Worm (Caenorhabditis elegans): ENCODE data around the gene znf-598.

The znf-598 gene

ce11 chrII:7042090-7042489, 16.5 kb downstream of the znf-598 start:
- TF ChIP-seq scrt-1 (GFP tag; IDR thresholded peaks at IDR 0.05) (0 out of 2 replicates have a peak, but pooled peaks have one; percentile 45), flt-1 (GFP tag; IDR thresholded peaks at IDR 0.05) (peak; percentile 39), pes-1 (GFP tag; IDR thresholded peaks at IDR 0.05) (peak; percentile 82), sea-1 (GFP tag; conservative IDR thresholded peaks at IDR 0.05) (0 out of 2 replicates have a peak, but pooled peaks have one; percentile 27)

DNA sequence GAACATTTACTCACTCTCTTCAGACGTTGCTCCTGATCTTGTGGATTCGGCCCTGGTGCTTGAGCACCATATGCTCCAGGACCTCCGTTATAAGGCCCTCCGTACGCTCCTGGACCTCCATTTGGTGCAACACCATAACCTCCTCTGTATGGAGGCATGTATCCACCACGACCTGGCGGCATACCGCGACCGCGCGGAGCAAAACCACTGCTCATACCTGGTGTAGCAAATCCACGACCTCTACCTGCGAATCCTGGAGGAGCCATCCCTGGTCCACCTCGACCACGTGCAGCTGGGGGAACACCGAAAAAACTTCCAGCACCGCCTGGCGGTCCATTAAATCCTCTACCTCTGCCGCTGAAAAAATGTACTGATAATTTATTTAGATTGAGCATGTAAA, 23.9 kb downstream of the znf-598 start:
- no peak for TF ChIP-seq pes-1 (GFP tag; IDR thresholded peaks at IDR 0.05)
- no peak for TF ChIP-seq B0310.2 (tag; optimal IDR thresholded peaks at IDR 0.05)
- TF ChIP-seq ets-7 (tag; optimal IDR thresholded peaks at IDR 0.05) = no peak
- TF ChIP-seq aly-1 (tag; optimal IDR thresholded peaks at IDR 0.05) = no peak
- TF ChIP-seq sea-1 (GFP tag; conservative IDR thresholded peaks at IDR 0.05) = no peak
- no peak for TF ChIP-seq ceh-36 (tag; optimal IDR thresholded peaks at IDR 0.05)
- TF ChIP-seq tbx-37 (GFP tag; conservative IDR thresholded peaks at IDR 0.05) = no peak
- no peak for TF ChIP-seq hmg-4 (GFP tag; optimal IDR thresholded peaks at IDR 0.05)
- TF ChIP-seq F13C5.2 (tag; optimal IDR thresholded peaks at IDR 0.05) = no peak
- no peak for TF ChIP-seq tbx-11 (GFP tag; IDR thresholded peaks at IDR 0.05)
- no peak for TF ChIP-seq scrt-1 (GFP tag; IDR thresholded peaks at IDR 0.05)
- TF ChIP-seq ceh-13 (GFP tag; optimal IDR thresholded peaks at IDR 0.05) = no peak
- TF ChIP-seq hnd-1 (tag; optimal IDR thresholded peaks at IDR 0.05) = no peak
- no peak for TF ChIP-seq tra-4 (tag; optimal IDR thresholded peaks at IDR 0.05)
- TF ChIP-seq flt-1 (GFP tag; IDR thresholded peaks at IDR 0.05) = no peak
- TF ChIP-seq hmbx-1 (tag; optimal IDR thresholded peaks at IDR 0.05) = no peak

- no peak for TF ChIP-seq tra-4 (tag; optimal IDR thresholded peaks at IDR 0.05)
- TF ChIP-seq hnd-1 (tag; optimal IDR thresholded peaks at IDR 0.05) = no peak
- TF ChIP-seq hmbx-1 (tag; optimal IDR thresholded peaks at IDR 0.05) = no peak
- TF ChIP-seq F13C5.2 (tag; optimal IDR thresholded peaks at IDR 0.05) = peak; percentile 23
Observed at ce11 chrII:7050021-7050722, 24.6 kb downstream of the znf-598 start, which contains the start of the genes tcer-1 and ZK1127.5. Gene tcer-1, minus strand, starts transcription at chrII:7050071. Gene ZK1127.5, plus strand, starts transcription at chrII:7050672.

DNA sequence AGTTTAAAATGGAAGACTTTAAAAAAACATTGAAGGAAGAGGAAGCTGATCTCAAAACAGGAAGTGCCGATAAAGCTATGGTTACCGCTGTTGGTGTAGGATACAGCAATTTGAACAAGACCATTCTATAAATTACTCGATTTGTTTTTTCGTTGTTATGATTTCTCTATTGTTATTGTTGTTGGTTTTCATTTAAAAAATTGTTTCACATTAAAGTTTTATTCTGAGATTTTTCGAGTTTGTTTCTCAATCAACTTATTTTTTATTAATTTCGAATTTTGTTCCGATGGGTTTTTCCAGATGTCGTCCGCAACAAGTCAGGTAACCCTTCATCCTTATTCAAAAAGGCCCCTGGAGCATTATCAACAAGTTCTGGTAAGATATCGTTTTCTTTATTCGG, 26.2 kb downstream of the znf-598 start, which contains the start of gene ZK1127.12:
TSS of gene ZK1127.12 (plus strand) at position 301 of the 400 bp plus-strand sequence.
- TF ChIP-seq ceh-13 (GFP tag; optimal IDR thresholded peaks at IDR 0.05) = no peak
- no peak for TF ChIP-seq ama-1 (optimal IDR thresholded peaks at IDR 0.05)
- TF ChIP-seq F13C5.2 (tag; optimal IDR thresholded peaks at IDR 0.05) = no peak
- no peak for TF ChIP-seq sea-1 (GFP tag; conservative IDR thresholded peaks at IDR 0.05)
- TF ChIP-seq tra-4 (tag; optimal IDR thresholded peaks at IDR 0.05) = no peak
- no peak for TF ChIP-seq B0310.2 (tag; optimal IDR thresholded peaks at IDR 0.05)
- no peak for TF ChIP-seq flt-1 (GFP tag; IDR thresholded peaks at IDR 0.05)
- TF ChIP-seq ets-7 (tag; optimal IDR thresholded peaks at IDR 0.05) = no peak
- TF ChIP-seq tbx-11 (GFP tag; IDR thresholded peaks at IDR 0.05) = no peak
- TF ChIP-seq ceh-36 (tag; optimal IDR thresholded peaks at IDR 0.05) = no peak
- TF ChIP-seq pes-1 (GFP tag; IDR thresholded peaks at IDR 0.05) = no peak
- no peak for TF ChIP-seq aly-1 (tag; optimal IDR thresholded peaks at IDR 0.05)
- no peak for TF ChIP-seq hnd-1 (tag; optimal IDR thresholded peaks at IDR 0.05)
- no peak for TF ChIP-seq tbx-37 (GFP tag; conservative IDR thresholded peaks at IDR 0.05)
- no peak for TF ChIP-seq hmbx-1 (tag; optimal IDR thresholded peaks at IDR 0.05)

- TF ChIP-seq tbx-11 (GFP tag; IDR thresholded peaks at IDR 0.05) = no peak
- no peak for TF ChIP-seq flt-1 (GFP tag; IDR thresholded peaks at IDR 0.05)
- no peak for TF ChIP-seq ceh-36 (tag; optimal IDR thresholded peaks at IDR 0.05)
- no peak for TF ChIP-seq F13C5.2 (tag; optimal IDR thresholded peaks at IDR 0.05)
- no peak for TF ChIP-seq tbx-37 (GFP tag; conservative IDR thresholded peaks at IDR 0.05)
- TF ChIP-seq hnd-1 (tag; optimal IDR thresholded peaks at IDR 0.05) = no peak
- TF ChIP-seq aly-1 (tag; optimal IDR thresholded peaks at IDR 0.05) = no peak
- no peak for TF ChIP-seq ceh-13 (GFP tag; optimal IDR thresholded peaks at IDR 0.05)
- TF ChIP-seq ama-1 (optimal IDR thresholded peaks at IDR 0.05) = no peak
- TF ChIP-seq ets-7 (tag; optimal IDR thresholded peaks at IDR 0.05) = no peak
- TF ChIP-seq scrt-1 (GFP tag; IDR thresholded peaks at IDR 0.05) = no peak
- TF ChIP-seq hmg-4 (GFP tag; optimal IDR thresholded peaks at IDR 0.05) = no peak
- no peak for TF ChIP-seq tra-4 (tag; optimal IDR thresholded peaks at IDR 0.05)
Observed at ce11 chrII:7053001-7053400, 27.4 kb downstream of the znf-598 start, which contains the start of gene ZK1127.13. Gene ZK1127.13, plus strand, starts transcription at chrII:7053301.

- TF ChIP-seq tbx-11 (GFP tag; IDR thresholded peaks at IDR 0.05) = no peak
- no peak for TF ChIP-seq ama-1 (optimal IDR thresholded peaks at IDR 0.05)
- no peak for TF ChIP-seq pes-1 (GFP tag; IDR thresholded peaks at IDR 0.05)
- TF ChIP-seq flt-1 (GFP tag; IDR thresholded peaks at IDR 0.05) = no peak
- no peak for TF ChIP-seq ets-7 (tag; optimal IDR thresholded peaks at IDR 0.05)
- no peak for TF ChIP-seq hmg-4 (GFP tag; optimal IDR thresholded peaks at IDR 0.05)
- no peak for TF ChIP-seq scrt-1 (GFP tag; IDR thresholded peaks at IDR 0.05)
- TF ChIP-seq hmbx-1 (tag; optimal IDR thresholded peaks at IDR 0.05) = no peak
Observed at ce11 chrII:7053649-7054048, 28.0 kb downstream of the znf-598 start, which contains the start of gene ZK1127.4. Gene ZK1127.4, plus strand, starts transcription at chrII:7053949.

DNA sequence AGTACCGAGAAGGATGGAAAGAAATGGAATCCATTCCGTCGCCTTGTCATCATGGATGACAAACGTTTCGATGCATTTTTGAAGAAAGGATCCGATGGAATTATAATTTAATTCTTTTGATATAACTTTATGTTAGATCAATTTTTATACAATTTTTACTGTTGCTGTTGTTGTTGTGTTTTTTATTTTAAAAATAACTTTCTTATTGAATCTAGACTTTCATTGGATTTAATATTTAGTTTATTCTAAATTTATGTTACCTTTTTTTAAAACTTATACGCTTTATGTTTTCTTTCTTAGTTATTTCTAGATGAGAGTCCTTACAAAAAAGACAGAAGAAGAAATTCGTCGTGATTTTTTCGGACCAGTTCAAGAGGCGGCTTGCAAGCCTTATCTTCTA, 29.4 kb downstream of the znf-598 start, which contains the start of gene ZK1127.3:
TSS of gene ZK1127.3 (plus strand) at position 301 of the 400 bp plus-strand sequence.
- TF ChIP-seq aly-1 (tag; optimal IDR thresholded peaks at IDR 0.05) (no peak), flt-1 (GFP tag; IDR thresholded peaks at IDR 0.05) (no peak), tbx-11 (GFP tag; IDR thresholded peaks at IDR 0.05) (no peak), ama-1 (optimal IDR thresholded peaks at IDR 0.05) (no peak), ets-7 (tag; optimal IDR thresholded peaks at IDR 0.05) (no peak), F13C5.2 (tag; optimal IDR thresholded peaks at IDR 0.05) (no peak), pes-1 (GFP tag; IDR thresholded peaks at IDR 0.05) (no peak), tbx-37 (GFP tag; conservative IDR thresholded peaks at IDR 0.05) (no peak), hmg-4 (GFP tag; optimal IDR thresholded peaks at IDR 0.05) (no peak), hnd-1 (tag; optimal IDR thresholded peaks at IDR 0.05) (no peak), hmbx-1 (tag; optimal IDR thresholded peaks at IDR 0.05) (no peak), ceh-36 (tag; optimal IDR thresholded peaks at IDR 0.05) (no peak), tra-4 (tag; optimal IDR thresholded peaks at IDR 0.05) (no peak), ceh-13 (GFP tag; optimal IDR thresholded peaks at IDR 0.05) (no peak), B0310.2 (tag; optimal IDR thresholded peaks at IDR 0.05) (no peak), scrt-1 (GFP tag; IDR thresholded peaks at IDR 0.05) (no peak), sea-1 (GFP tag; conservative IDR thresholded peaks at IDR 0.05) (no peak)

Data from whole organism, early embryonic.